Fruit fly (Drosophila melanogaster) whole organism, embryonic: ENCODE measurements around the gene eco.

Experiments used
- Antp ChIP-seq: fragments of 200-800 bp; sonication (Bioruptor generic); optimal IDR thresholded peaks from 3 replicates; lab custom pipeline; 2016; ENCODE audit warnings: missing biosample characterization, missing genetic modification characterization
- Asciz ChIP-seq: fragments of 200-800 bp; sonication (Bioruptor generic); optimal IDR thresholded peaks from 2 replicates; lab custom pipeline; 2017; ENCODE audit warnings: missing biosample characterization, mild to moderate bottlenecking, missing genetic modification characterization, missing genetic modification reagents
- CG10979 ChIP-seq: fragments of 200-800 bp; sonication (Bioruptor generic); optimal IDR thresholded peaks from 2 replicates; lab custom pipeline; 2018; ENCODE audit warnings: missing biosample characterization, mild to moderate bottlenecking, missing genetic modification characterization, moderate library complexity
- CG11398 ChIP-seq: fragments of 200-800 bp; sonication (Bioruptor generic); optimal IDR thresholded peaks from 2 replicates; lab custom pipeline; 2016; ENCODE audit warnings: missing biosample characterization, missing genetic modification characterization
- CG12104 ChIP-seq: fragments of 200-800 bp; sonication (Bioruptor generic); optimal IDR thresholded peaks from 3 replicates; lab custom pipeline; 2016; ENCODE audit warnings: missing biosample characterization, missing genetic modification characterization
- CG12236 ChIP-seq: fragments of 200-800 bp; sonication (Bioruptor generic); optimal IDR thresholded peaks from 2 replicates; lab custom pipeline; 2016; ENCODE audit warnings: missing biosample characterization, missing genetic modification characterization
- CG15514 ChIP-seq: fragments of 200-800 bp; sonication (Bioruptor generic); optimal IDR thresholded peaks from 3 replicates; lab custom pipeline; 2017; ENCODE audit warnings: missing biosample characterization, missing genetic modification characterization, mild to moderate bottlenecking, moderate library complexity, missing genetic modification reagents
- CG16813 ChIP-seq: fragments of 200-800 bp; sonication (Bioruptor generic); IDR thresholded peaks from 3 replicates; pipeline ENCODE4 v1.3.6; 2022; ENCODE audit warnings: missing biosample characterization, missing genetic modification characterization; ENCODE audit not compliant: partially characterized antibody
- CG17359 ChIP-seq: fragments of 200-800 bp; sonication (Bioruptor generic); optimal IDR thresholded peaks from 3 replicates; lab custom pipeline; 2018; ENCODE audit warnings: missing biosample characterization, mild to moderate bottlenecking, missing genetic modification characterization, moderate library complexity
- CG17829 ChIP-seq: fragments of 200-800 bp; optimal IDR thresholded peaks from 2 replicates; lab custom pipeline; 2019; ENCODE audit warnings: missing biosample characterization, mild to moderate bottlenecking, missing genetic modification characterization, moderate library complexity
- CG18476 ChIP-seq: fragments of 200-800 bp; sonication (Bioruptor generic); optimal IDR thresholded peaks from 2 replicates; lab custom pipeline; 2016; ENCODE audit warnings: missing biosample characterization, mild to moderate bottlenecking, missing genetic modification characterization
- CG2712 ChIP-seq: fragments of 200-800 bp; optimal IDR thresholded peaks from 3 replicates; lab custom pipeline; 2019; ENCODE audit warnings: missing biosample characterization, mild to moderate bottlenecking, missing genetic modification characterization, moderate library complexity
- CG30020 ChIP-seq: fragments of 200-800 bp; optimal IDR thresholded peaks from 2 replicates; lab custom pipeline; 2019; ENCODE audit warnings: missing biosample characterization, mild to moderate bottlenecking, missing genetic modification characterization, moderate library complexity
- CG33557 ChIP-seq: fragments of 200-800 bp; sonication (Bioruptor generic); optimal IDR thresholded peaks from 2 replicates; lab custom pipeline; 2019; ENCODE audit warnings: missing biosample characterization, mild to moderate bottlenecking, missing genetic modification characterization, moderate library complexity
- CG3726 ChIP-seq: fragments of 200-800 bp; sonication (Bioruptor generic); IDR thresholded peaks from 3 replicates; pipeline ENCODE4, ENCODE4 v1.3.6; 2022; ENCODE audit warnings: missing biosample characterization, missing genetic modification characterization
- CG3995 ChIP-seq: fragments of 200-800 bp; sonication (Bioruptor generic); optimal IDR thresholded peaks from 3 replicates; lab custom pipeline; 2016; ENCODE audit warnings: missing biosample characterization, missing genetic modification characterization
- CG4424 ChIP-seq: fragments of 200-800 bp; sonication (Bioruptor generic); optimal IDR thresholded peaks from 3 replicates; lab custom pipeline; 2016; ENCODE audit warnings: missing biosample characterization, missing genetic modification characterization
- CG4617 ChIP-seq: fragments of 200-800 bp; sonication (Bioruptor generic); optimal IDR thresholded peaks from 3 replicates; lab custom pipeline; 2016; ENCODE audit warnings: missing biosample characterization, missing genetic modification characterization, borderline replicate concordance
- CG4730 ChIP-seq: fragments of 200-800 bp; sonication (Bioruptor generic); IDR thresholded peaks from 2 replicates; pipeline ENCODE4 v1.3.6; 2022; ENCODE audit warnings: missing biosample characterization, missing genetic modification characterization
- CG6272 ChIP-seq: fragments of 200-800 bp; sonication (Bioruptor generic); IDR thresholded peaks from 2 replicates; pipeline ENCODE4 v1.3.6; 2022; ENCODE audit warnings: missing biosample characterization, missing genetic modification characterization
- CG9215 ChIP-seq: fragments of 200-800 bp; sonication (Bioruptor generic); IDR thresholded peaks from 2 replicates; pipeline ENCODE4 v1.3.6; 2022; ENCODE audit warnings: missing biosample characterization, missing genetic modification characterization
- Fer2 ChIP-seq: fragments of 200-800 bp; sonication (Bioruptor generic); optimal IDR thresholded peaks from 2 replicates; lab custom pipeline; 2018; ENCODE audit warnings: missing biosample characterization, mild to moderate bottlenecking, missing genetic modification characterization, moderate library complexity
- Hey ChIP-seq: fragments of 200-800 bp; sonication (Bioruptor generic); optimal IDR thresholded peaks from 3 replicates; lab custom pipeline; 2018; ENCODE audit warnings: missing biosample characterization, mild to moderate bottlenecking, missing genetic modification characterization
- Hsf ChIP-seq: fragments of 200-800 bp; sonication (Bioruptor generic); optimal IDR thresholded peaks from 3 replicates; lab custom pipeline; 2016; ENCODE audit warnings: missing biosample characterization, missing genetic modification characterization
- Med ChIP-seq: fragments of 200-800 bp; sonication (Bioruptor generic); peaks from one replicate; lab custom pipeline; 2016; ENCODE audit warnings: missing biosample characterization, missing genetic modification characterization, mild to moderate bottlenecking, inconsistent platforms, moderate library complexity
- Mes4 ChIP-seq: fragments of 200-800 bp; sonication (Bioruptor generic); optimal IDR thresholded peaks from 2 replicates; lab custom pipeline; 2016; ENCODE audit warnings: missing biosample characterization, missing genetic modification characterization
- NC2α ChIP-seq: fragments of 200-800 bp; sonication (Bioruptor generic); optimal IDR thresholded peaks from 2 replicates; lab custom pipeline; 2016; ENCODE audit warnings: missing biosample characterization, missing genetic modification characterization
- Poxn ChIP-seq: fragments of 200-800 bp; sonication (Bioruptor generic); IDR thresholded peaks from 2 replicates; pipeline ENCODE4 v1.3.6; 2022; ENCODE audit warnings: missing biosample characterization, missing genetic modification characterization
- Scr ChIP-seq: fragments of 200-800 bp; sonication (Bioruptor generic); IDR thresholded peaks from 2 replicates; pipeline ENCODE4 v1.3.6; 2022; ENCODE audit warnings: missing biosample characterization, missing genetic modification characterization; ENCODE audit not compliant: partially characterized antibody
- Sox100B ChIP-seq: fragments of 200-800 bp; sonication (Bioruptor generic); optimal IDR thresholded peaks from 3 replicates; lab custom pipeline; 2018; ENCODE audit warnings: missing biosample characterization, mild to moderate bottlenecking, missing genetic modification characterization
- Xrp1 ChIP-seq: fragments of 200-800 bp; sonication (Bioruptor generic); IDR thresholded peaks from 2 replicates; pipeline ENCODE4 v1.3.6; 2022; ENCODE audit warnings: missing biosample characterization, missing genetic modification characterization
- YL-1 ChIP-seq: fragments of 200-800 bp; sonication (Bioruptor generic); optimal IDR thresholded peaks from 3 replicates; lab custom pipeline; 2017; ENCODE audit warnings: missing biosample characterization, mild to moderate bottlenecking, missing genetic modification characterization
- amos ChIP-seq: fragments of 200-800 bp; sonication (Bioruptor generic); IDR thresholded peaks from 2 replicates; pipeline ENCODE4 v1.3.6; 2022; ENCODE audit warnings: missing biosample characterization, missing genetic modification characterization; ENCODE audit not compliant: partially characterized antibody
- ara ChIP-seq: fragments of 200-800 bp; sonication (Bioruptor generic); IDR thresholded peaks from 2 replicates; pipeline ENCODE4 v1.3.6; 2022; ENCODE audit warnings: missing biosample characterization, missing genetic modification characterization
- ase ChIP-seq: fragments of 200-800 bp; sonication (Bioruptor generic); IDR thresholded peaks from 3 replicates; pipeline ENCODE4 v1.3.6; 2022; ENCODE audit warnings: missing biosample characterization, missing genetic modification characterization
- dati ChIP-seq: fragments of 200-800 bp; sonication (Bioruptor generic); IDR thresholded peaks from 2 replicates; pipeline ENCODE4 v1.3.6; 2022; ENCODE audit warnings: missing biosample characterization, missing genetic modification characterization
- en ChIP-seq: fragments of 200-800 bp; sonication (Bioruptor generic); optimal IDR thresholded peaks from 2 replicates; lab custom pipeline; 2016; ENCODE audit warnings: missing biosample characterization, missing genetic modification characterization
- ftz-f1 ChIP-seq: fragments of 200-800 bp; sonication (Bioruptor generic); optimal IDR thresholded peaks from 2 replicates; lab custom pipeline; 2016; ENCODE audit warnings: missing biosample characterization, missing genetic modification characterization
- gcm ChIP-seq: fragments of 200-800 bp; sonication (Bioruptor generic); optimal IDR thresholded peaks from 2 replicates; lab custom pipeline; 2019; ENCODE audit warnings: missing biosample characterization, mild to moderate bottlenecking, missing genetic modification characterization, moderate library complexity
- klu ChIP-seq: fragments of 200-800 bp; sonication (Bioruptor generic); IDR thresholded peaks from 2 replicates; pipeline ENCODE4 v1.3.6; 2022; ENCODE audit warnings: missing biosample characterization, missing genetic modification characterization
- mam ChIP-seq: fragments of 200-800 bp; sonication (Bioruptor generic); optimal IDR thresholded peaks from 3 replicates; lab custom pipeline; 2016; ENCODE audit warnings: missing biosample characterization, missing genetic modification characterization
- nerfin-1 ChIP-seq: fragments of 200-800 bp; sonication (Bioruptor generic); optimal IDR thresholded peaks from 3 replicates; lab custom pipeline; 2019; ENCODE audit warnings: missing biosample characterization, mild to moderate bottlenecking, missing genetic modification characterization, moderate library complexity
- pb ChIP-seq: fragments of 200-800 bp; sonication (Bioruptor generic); optimal IDR thresholded peaks from 3 replicates; lab custom pipeline; 2016; ENCODE audit warnings: missing biosample characterization, missing genetic modification characterization
- sc ChIP-seq, 3 experiments: fragments of >200 bp in 2 of 3; fragments of 200-800 bp in 1 of 3; sonication (Bioruptor generic) in 1 of 3; optimal IDR thresholded peaks; 2 replicates in 2 of 3; 3 replicates in 1 of 3; lab custom pipeline; 2017; ENCODE audit warnings: mild to moderate bottlenecking in 1 of 3, missing biosample characterization in 1 of 3, missing genetic modification characterization in 1 of 3, missing genetic modification reagents in 1 of 3
- sob ChIP-seq: fragments of 200-800 bp; sonication (Bioruptor generic); IDR thresholded peaks from 2 replicates; pipeline ENCODE4 v1.3.6; 2022; ENCODE audit warnings: missing biosample characterization, missing genetic modification characterization
- unc-4 ChIP-seq: fragments of 200-800 bp; sonication (Bioruptor generic); IDR thresholded peaks from 2 replicates; pipeline ENCODE4 v1.3.6; 2022; ENCODE audit warnings: missing biosample characterization, missing genetic modification characterization; ENCODE audit not compliant: partially characterized antibody
- yki ChIP-seq: fragments of >200 bp; optimal IDR thresholded peaks from 3 replicates; lab custom pipeline; 2018
- zen ChIP-seq: fragments of 200-800 bp; sonication (Bioruptor generic); optimal IDR thresholded peaks from 3 replicates; lab custom pipeline; 2018; ENCODE audit warnings: missing biosample characterization, mild to moderate bottlenecking, missing genetic modification characterization, moderate library complexity
- zf30C ChIP-seq: fragments of 200-800 bp; sonication (Bioruptor generic); optimal IDR thresholded peaks from 3 replicates; lab custom pipeline; 2018; ENCODE audit warnings: missing biosample characterization, mild to moderate bottlenecking, missing genetic modification characterization

eco gene

DNA sequence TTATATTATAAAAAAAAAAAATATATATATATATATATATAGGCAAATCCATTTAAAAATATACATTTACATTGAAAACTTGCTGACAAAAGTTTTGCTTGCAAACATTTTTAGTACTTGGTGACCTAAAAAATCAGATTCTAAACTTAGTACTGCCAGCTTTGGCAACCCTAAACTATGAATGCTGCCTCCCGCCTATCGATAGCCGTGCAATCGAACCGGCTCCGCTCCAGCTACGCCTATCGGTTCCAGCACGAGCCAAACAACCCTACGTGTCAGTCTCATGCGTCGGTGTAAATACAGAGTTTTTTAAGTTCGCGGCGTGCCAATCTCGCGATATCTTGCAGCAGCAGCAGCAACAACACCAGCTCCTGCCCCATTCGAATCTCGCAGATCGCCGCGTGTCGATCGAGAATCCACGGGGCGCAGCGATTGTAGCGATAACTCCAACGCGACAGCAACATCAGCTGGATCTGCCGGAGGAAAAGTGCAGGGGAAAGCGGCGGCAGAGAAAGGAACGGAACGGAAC is 21.2 kb upstream of the eco start, which contains the start of gene Sec63 (continued):
- TF ChIP-seq Fer2 (tag; lab: Kevin White, UChicago) (peak; percentile 26), CG4617 (GFP tag; lab: Kevin White, UChicago) (peak; percentile 43), CG12104 (GFP tag; lab: Kevin White, UChicago) (no peak), NC2α (GFP tag; lab: Kevin White, UChicago) (no peak), yki (lab: Kevin White, UChicago) (no peak), gcm (GFP tag; lab: Kevin White, UChicago) (peak; percentile 3), ara (GFP tag; lab: Robert Waterston, UW) (peak; percentile 25; the same call in 1 of the 2 replicates), Hey (no peak), Asciz (GFP tag; lab: Kevin White, UChicago) (peak; percentile 22), ftz-f1 (GFP tag; lab: Kevin White, UChicago) (no peak), en (no peak), dati (GFP tag; lab: Robert Waterston, UW) (no peak), Hsf (GFP tag; lab: Kevin White, UChicago) (peak; percentile 38), Xrp1 (peak; percentile 71), CG2712 (peak; percentile 31), CG30020 (peak; percentile 12), CG16813 (GFP tag; lab: Robert Waterston, UW) (peak; percentile 81), Scr (GFP tag; lab: Robert Waterston, UW) (peak; percentile 79), Sox100B (peak; percentile 34), CG11398 (GFP tag; lab: Kevin White, UChicago) (no peak), CG12236 (GFP tag; lab: Kevin White, UChicago) (no peak), pb (GFP tag; lab: Kevin White, UChicago) (peak; percentile 11), CG10979 (tag; lab: Kevin White, UChicago) (no peak), nerfin-1 (tag; lab: Kevin White, UChicago) (peak; percentile 21), Poxn (GFP tag; lab: Robert Waterston, UW) (no peak), sc (optimal IDR thresholded peaks at IDR 0.05; lab: Kevin White, UChicago) (no peak), sc (GFP tag; optimal IDR thresholded peaks at IDR 0.05; lab: Kevin White, UChicago) (peak; percentile 4), YL-1 (GFP tag; lab: Kevin White, UChicago) (no peak), CG4730 (GFP tag; lab: Robert Waterston, UW) (no peak), CG3995 (GFP tag; lab: Kevin White, UChicago) (peak; percentile 27), zf30C (GFP tag; lab: Kevin White, UChicago) (peak; percentile 3), CG9215 (GFP tag; lab: Robert Waterston, UW) (peak; percentile 44), CG18476 (GFP tag; lab: Kevin White, UChicago) (no peak), CG6272 (GFP tag; lab: Robert Waterston, UW) (peak; percentile 53), amos (GFP tag; lab: Robert Waterston, UW) (peak; percentile 92), zen (tag; lab: Kevin White, UChicago) (no peak), ase (GFP tag; lab: Robert Waterston, UW) (peak; percentile 42; the same call in 1 of the 3 replicates), sob (GFP tag; lab: Robert Waterston, UW) (peak; percentile 19; the same call in 1 of the 2 replicates), CG3726 (GFP tag; lab: Robert Waterston, UW) (no peak), mam (peak; percentile 60), CG17359 (tag; lab: Kevin White, UChicago) (peak; percentile 49), Mes4 (no peak), CG15514 (peak; percentile 100), klu (GFP tag; lab: Robert Waterston, UW) (no peak), Med (GFP tag; lab: Kevin White, UChicago) (peak; percentile 60), CG17829 (tag; lab: Kevin White, UChicago) (peak; percentile 20), CG33557 (no peak), Antp (GFP tag; lab: Kevin White, UChicago) (peak; percentile 35), CG4424 (peak; percentile 45), unc-4 (GFP tag; lab: Robert Waterston, UW) (peak; percentile 80)
